Fruit fly (Drosophila melanogaster) whole organism, pupa: ENCODE measurements around the gene CG7953.

Source experiments
- CG10348 ChIP-seq: fragments of 200-800 bp; sonication (Bioruptor generic); IDR thresholded peaks from 2 replicates; pipeline ENCODE4 v1.3.6; 2022; ENCODE audit warnings: missing biosample characterization, missing genetic modification characterization
- CG12605 ChIP-seq: fragments of 200-800 bp; sonication (Bioruptor generic); IDR thresholded peaks from 2 replicates; pipeline ENCODE4 v1.3.6; 2022; ENCODE audit warnings: missing biosample characterization, missing genetic modification characterization
- CG13204 ChIP-seq: fragments of 200-800 bp; sonication (Bioruptor generic); optimal IDR thresholded peaks from 2 replicates; lab custom pipeline; 2018; ENCODE audit warnings: missing biosample characterization, mild to moderate bottlenecking, missing genetic modification characterization, moderate library complexity
- CG14655 ChIP-seq: fragments of 200-800 bp; sonication (Bioruptor generic); optimal IDR thresholded peaks from 3 replicates; lab custom pipeline; 2017; ENCODE audit warnings: mild to moderate bottlenecking, missing biosample characterization, missing genetic modification reagents, missing genetic modification characterization
- CG15710 ChIP-seq: fragments of 200-800 bp; sonication (Bioruptor generic); optimal IDR thresholded peaks from 2 replicates; lab custom pipeline; 2018; ENCODE audit warnings: missing biosample characterization, mild to moderate bottlenecking, missing genetic modification characterization, moderate library complexity
- CG17806 ChIP-seq: fragments of 200-800 bp; sonication (Bioruptor generic); optimal IDR thresholded peaks from 2 replicates; lab custom pipeline; 2018; ENCODE audit warnings: missing biosample characterization, mild to moderate bottlenecking, missing genetic modification characterization, moderate library complexity
- CG32121 ChIP-seq: fragments of 200-800 bp; sonication (Bioruptor generic); IDR thresholded peaks from 2 replicates; pipeline ENCODE4 v1.3.6; 2022; ENCODE audit warnings: missing biosample characterization, missing genetic modification characterization
- CG34367 ChIP-seq: fragments of 200-800 bp; sonication (Bioruptor generic); optimal IDR thresholded peaks from 2 replicates; lab custom pipeline; 2018; ENCODE audit warnings: missing biosample characterization, mild to moderate bottlenecking, missing genetic modification characterization
- CG4496 ChIP-seq: fragments of 200-800 bp; sonication (Bioruptor generic); IDR thresholded peaks from 3 replicates; pipeline ENCODE4 v1.3.6; 2022; ENCODE audit warnings: missing biosample characterization, missing genetic modification characterization
- CG8159 ChIP-seq: fragments of 200-800 bp; sonication (Bioruptor generic); optimal IDR thresholded peaks from 3 replicates; lab custom pipeline; 2018; ENCODE audit warnings: missing biosample characterization, mild to moderate bottlenecking, missing genetic modification characterization, moderate library complexity
- CG8301 ChIP-seq: fragments of 200-800 bp; sonication (Bioruptor generic); optimal IDR thresholded peaks from 2 replicates; lab custom pipeline; 2018; ENCODE audit warnings: missing biosample characterization, mild to moderate bottlenecking, missing genetic modification characterization
- CG9948 ChIP-seq: fragments of 200-800 bp; sonication (Bioruptor generic); optimal IDR thresholded peaks from 2 replicates; lab custom pipeline; 2018; ENCODE audit warnings: missing biosample characterization, mild to moderate bottlenecking, missing genetic modification characterization, moderate library complexity
- D1 ChIP-seq: fragments of 200-800 bp; sonication (Bioruptor generic); optimal IDR thresholded peaks from 2 replicates; lab custom pipeline; 2018; ENCODE audit warnings: missing biosample characterization, mild to moderate bottlenecking, missing genetic modification characterization, moderate library complexity
- EcR ChIP-seq: fragments of 200-800 bp; sonication (Bioruptor generic); optimal IDR thresholded peaks from 3 replicates; lab custom pipeline; 2019; ENCODE audit warnings: missing biosample characterization, missing genetic modification characterization, mild to moderate bottlenecking, moderate library complexity, missing genetic modification reagents
- Ets98B ChIP-seq: fragments of 200-800 bp; sonication (Bioruptor generic); IDR thresholded peaks from 2 replicates; pipeline ENCODE4 v1.3.6; 2022; ENCODE audit warnings: missing biosample characterization, missing genetic modification characterization
- Pif1A ChIP-seq: fragments of 200-800 bp; sonication (Bioruptor generic); optimal IDR thresholded peaks from 3 replicates; lab custom pipeline; 2016; ENCODE audit warnings: missing biosample characterization, missing genetic modification characterization
- Pif1B ChIP-seq: fragments of 200-800 bp; sonication (Bioruptor generic); optimal IDR thresholded peaks from 3 replicates; lab custom pipeline; 2016; ENCODE audit warnings: missing biosample characterization, missing genetic modification characterization
- Snoo ChIP-seq: fragments of 200-800 bp; sonication (Bioruptor generic); optimal IDR thresholded peaks from 3 replicates; lab custom pipeline; 2017; ENCODE audit warnings: missing biosample characterization, mild to moderate bottlenecking, missing genetic modification characterization, inconsistent platforms
- fd96Ca ChIP-seq: fragments of 200-800 bp; sonication (Bioruptor generic); IDR thresholded peaks from 3 replicates; pipeline ENCODE4 v1.3.6; 2022; ENCODE audit warnings: missing biosample characterization, missing genetic modification characterization
- gl ChIP-seq: fragments of 200-800 bp; sonication (Bioruptor generic); optimal IDR thresholded peaks from 2 replicates; lab custom pipeline; 2018; ENCODE audit warnings: missing biosample characterization, mild to moderate bottlenecking, missing genetic modification characterization
- rn ChIP-seq: fragments of 200-800 bp; sonication (Bioruptor generic); IDR thresholded peaks from 2 replicates; pipeline ENCODE4 v1.3.6; 2022; ENCODE audit warnings: missing biosample characterization, missing genetic modification characterization

CG7953 gene

dm6 chr2L:13827557-13827956 lies 20.2 kb upstream of the CG7953 start, which contains the start of gene PolG1:
TSS of gene PolG1 (minus strand) at chr2L:13827772.
- TF ChIP-seq Ets98B (GFP tag; lab: Robert Waterston, UW) (no peak), gl (tag; lab: Kevin White, UChicago) (no peak), CG4496 (GFP tag; lab: Robert Waterston, UW) (no peak), CG9948 (no peak), CG14655 (GFP tag; lab: Kevin White, UChicago) (no peak), CG32121 (GFP tag; lab: Robert Waterston, UW) (no peak), rn (GFP tag; lab: Robert Waterston, UW) (no peak), EcR (GFP tag; lab: Kevin White, UChicago) (no peak), fd96Ca (GFP tag; lab: Robert Waterston, UW) (no peak), CG8301 (no peak), D1 (no peak), CG10348 (GFP tag; lab: Robert Waterston, UW) (no peak), CG8159 (tag; lab: Kevin White, UChicago) (no peak), Snoo (tag; lab: Kevin White, UChicago) (no peak), CG34367 (no peak), CG12605 (GFP tag; lab: Robert Waterston, UW) (no peak)

dm6 chr2L:13829540-13829939 lies 18.2 kb upstream of the CG7953 start, which contains the start of the genes Arpc1 and Orc5:
TSS of gene Arpc1 (minus strand) at chr2L:13829741.
TSS of gene Orc5 (plus strand) at chr2L:13829837.
- TF ChIP-seq CG13204 (no peak), CG9948 (no peak), CG15710 (no peak), D1 (no peak), Pif1A (no peak), CG8301 (no peak), gl (tag; lab: Kevin White, UChicago) (no peak), CG4496 (GFP tag; lab: Robert Waterston, UW) (no peak), fd96Ca (GFP tag; lab: Robert Waterston, UW) (no peak), rn (GFP tag; lab: Robert Waterston, UW) (no peak), EcR (GFP tag; lab: Kevin White, UChicago) (no peak), CG17806 (tag; lab: Kevin White, UChicago) (no peak), CG34367 (no peak), CG10348 (GFP tag; lab: Robert Waterston, UW) (no peak)

- TF ChIP-seq CG34367 = no peak
- peak; percentile 2 for TF ChIP-seq CG15710
- no peak for TF ChIP-seq EcR (GFP tag; lab: Kevin White, UChicago)
- no peak for TF ChIP-seq gl (tag; lab: Kevin White, UChicago)
- no peak for TF ChIP-seq CG9948
Observed at dm6 chr2L:13833058-13833457, 14.7 kb upstream of the CG7953 start, which contains the start of the genes GatC, PolG2 and Polr2C. TSS of gene GatC (minus strand) at chr2L:13833105. TSS of gene PolG2 (minus strand) at chr2L:13833105. TSS of gene Polr2C (plus strand) at chr2L:13833337.

- TF ChIP-seq D1 = no peak
- peak; percentile 100 for TF ChIP-seq CG8159 (tag; lab: Kevin White, UChicago)
- peak; percentile 100 for TF ChIP-seq CG32121 (GFP tag; lab: Robert Waterston, UW)
- TF ChIP-seq CG9948 = peak; percentile 100
- peak; percentile 100 for TF ChIP-seq CG34367
- TF ChIP-seq CG17806 (tag; lab: Kevin White, UChicago) = peak; percentile 100
- TF ChIP-seq CG15710 = peak; percentile 100
- TF ChIP-seq Pif1B (GFP tag; lab: Kevin White, UChicago) = peak; percentile 100
- peak; percentile 99 for TF ChIP-seq CG10348 (GFP tag; lab: Robert Waterston, UW)
- TF ChIP-seq Pif1A = peak; percentile 100
- peak; percentile 100 for TF ChIP-seq CG14655 (GFP tag; lab: Kevin White, UChicago)
- peak; percentile 100 for TF ChIP-seq CG4496 (GFP tag; lab: Robert Waterston, UW)
- TF ChIP-seq rn (GFP tag; lab: Robert Waterston, UW) = peak; percentile 100
- TF ChIP-seq fd96Ca (GFP tag; lab: Robert Waterston, UW) = peak; percentile 100
- TF ChIP-seq CG13204 = no peak
- TF ChIP-seq gl (tag; lab: Kevin White, UChicago) = peak; percentile 100
- TF ChIP-seq CG8301 = peak; percentile 100
- peak; percentile 100 for TF ChIP-seq CG12605 (GFP tag; lab: Robert Waterston, UW)
- peak; percentile 100 for TF ChIP-seq Ets98B (GFP tag; lab: Robert Waterston, UW)
- TF ChIP-seq Snoo (tag; lab: Kevin White, UChicago) = peak; percentile 100
- peak; percentile 67 for TF ChIP-seq EcR (GFP tag; lab: Kevin White, UChicago)
- TF ChIP-seq, all 21 proteins: peak for 19
Observed at dm6 chr2L:13835002-13835910, 12.5 kb upstream of the CG7953 start, which contains the start of the genes mRpS23 and CenG1A. TSS of gene mRpS23 (minus strand) at chr2L:13835072. TSS of gene CenG1A (plus strand) at chr2L:13835564.

dm6 chr2L:13835959-13836358 lies 11.8 kb upstream of the CG7953 start:
- TF ChIP-seq CG12605 (GFP tag; lab: Robert Waterston, UW) (no peak), D1 (no peak), gl (tag; lab: Kevin White, UChicago) (no peak), CG17806 (tag; lab: Kevin White, UChicago) (no peak), Snoo (tag; lab: Kevin White, UChicago) (no peak), CG13204 (no peak), CG8301 (no peak), EcR (GFP tag; lab: Kevin White, UChicago) (no peak), Pif1B (GFP tag; lab: Kevin White, UChicago) (no peak), rn (GFP tag; lab: Robert Waterston, UW) (no peak), CG14655 (GFP tag; lab: Kevin White, UChicago) (no peak), Pif1A (no peak), CG4496 (GFP tag; lab: Robert Waterston, UW) (no peak)
- TF ChIP-seq, all 21 proteins: peak for 0
